Worm (Caenorhabditis elegans): Measurements from ENCODE around the gene mtrf-1L.

mtrf-1L gene

ce11 chrIV:5173032-5173431 lies 13.9 kb upstream of the mtrf-1L start, which contains the start of gene lam-1:
lam-1 (plus strand) TSS chrIV:5173332.
- TF ChIP-seq nhr-76 (tag; optimal IDR thresholded peaks at IDR 0.05), result no peak
- no peak for TF ChIP-seq fos-1 (tag; optimal IDR thresholded peaks at IDR 0.05)
- TF ChIP-seq Y105C5A.15 (GFP tag; IDR thresholded peaks at IDR 0.05), result no peak
- no peak for TF ChIP-seq lim-7 (GFP tag; IDR thresholded peaks at IDR 0.05)
- TF ChIP-seq saeg-2 (GFP tag; IDR thresholded peaks at IDR 0.05), result no peak
- no peak for TF ChIP-seq cey-2 (tag; optimal IDR thresholded peaks at IDR 0.05; ENCODE audit: borderline replicate concordance, insufficient read depth)
- TF ChIP-seq madf-5 (GFP tag; IDR thresholded peaks at IDR 0.05), result no peak
- TF ChIP-seq ztf-7 (tag; optimal IDR thresholded peaks at IDR 0.05), result no peak
- TF ChIP-seq mdt-29 (GFP tag; IDR thresholded peaks at IDR 0.05), result no peak
- TF ChIP-seq lsy-2 (tag; optimal IDR thresholded peaks at IDR 0.05), result no peak
- no peak for TF ChIP-seq zip-11 (GFP tag; IDR thresholded peaks at IDR 0.05)
- TF ChIP-seq hif-1 (tag; optimal IDR thresholded peaks at IDR 0.05), result no peak
- TF ChIP-seq F26F4.8 (GFP tag; conservative IDR thresholded peaks at IDR 0.05), result no peak
- no peak for TF ChIP-seq ctbp-1 (GFP tag; IDR thresholded peaks at IDR 0.05)
- TF ChIP-seq set-16 (GFP tag; IDR thresholded peaks at IDR 0.05), result no peak
- no peak for TF ChIP-seq dmd-8 (GFP tag; IDR thresholded peaks at IDR 0.05)

ce11 chrIV:5183755-5184166 lies 3.2 kb upstream of the mtrf-1L start, which contains the start of gene W03F8.4:
W03F8.4 (plus strand) TSS chrIV:5184123.
- TF ChIP-seq ceh-44 (GFP tag; IDR thresholded peaks at IDR 0.05), result no peak
- peak; percentile 82 for TF ChIP-seq nhr-48 (tag; optimal IDR thresholded peaks at IDR 0.05)
- TF ChIP-seq zag-1 (tag; optimal IDR thresholded peaks at IDR 0.05), result no peak
- peak; percentile 56 for TF ChIP-seq Y48G9A.11 (GFP tag; IDR thresholded peaks at IDR 0.05)
- TF ChIP-seq zfp-2 (tag; optimal IDR thresholded peaks at IDR 0.05), result peak; percentile 47
- peak; percentile 83 for TF ChIP-seq php-3 (GFP tag; IDR thresholded peaks at IDR 0.05)
- TF ChIP-seq fkh-10 (GFP tag; optimal IDR thresholded peaks at IDR 0.05), result peak; percentile 24
- peak; percentile 85 for TF ChIP-seq lin-13 (GFP tag; optimal IDR thresholded peaks at IDR 0.05)
- TF ChIP-seq ceh-32 (tag; optimal IDR thresholded peaks at IDR 0.05; ENCODE audit: poor library complexity), result no peak
- peak; percentile 54 for TF ChIP-seq snpc-4 (tag; optimal IDR thresholded peaks at IDR 0.05)
- TF ChIP-seq dmd-6 (GFP tag; IDR thresholded peaks at IDR 0.05), result peak; percentile 87
- peak; percentile 82 for TF ChIP-seq nhr-42 (GFP tag; IDR thresholded peaks at IDR 0.05)
- peak; percentile 49 for TF ChIP-seq zip-2 (tag; optimal IDR thresholded peaks at IDR 0.05)
- TF ChIP-seq lin-29 (GFP tag; IDR thresholded peaks at IDR 0.05), result peak; percentile 88
- TF ChIP-seq skn-1 (tag; optimal IDR thresholded peaks at IDR 0.05), result no peak
- peak; percentile 91 for TF ChIP-seq lin-1 (GFP tag; IDR thresholded peaks at IDR 0.05)
- TF ChIP-seq tra-1 (GFP tag; IDR thresholded peaks at IDR 0.05), result peak; percentile 67; the same call in 1 of the 2 replicates
- TF ChIP-seq nhr-77 (tag; optimal IDR thresholded peaks at IDR 0.05), result peak; percentile 91
- no peak; the same call in 1 of the 2 replicates for TF ChIP-seq zfp-3 (GFP tag; conservative IDR thresholded peaks at IDR 0.05)
- TF ChIP-seq D1046.2 (GFP tag; IDR thresholded peaks at IDR 0.05), result 0 out of 2 replicates have a peak, but pooled peaks have one; percentile 47
- TF ChIP-seq F26F4.8 (GFP tag; conservative IDR thresholded peaks at IDR 0.05), result no peak
- no peak for TF ChIP-seq ces-1 (GFP tag; optimal IDR thresholded peaks at IDR 0.05)
- TF ChIP-seq R02D3.7 (tag; optimal IDR thresholded peaks at IDR 0.05), result no peak
- TF ChIP-seq mdt-29 (GFP tag; IDR thresholded peaks at IDR 0.05), result peak; percentile 56; the same call in 1 of the 2 replicates
- no peak for TF ChIP-seq F44E2.7 (GFP tag; IDR thresholded peaks at IDR 0.05)
- TF ChIP-seq aha-1 (tag), result peak; percentile 97
- peak; percentile 61 to 95 for TF ChIP-seq lsy-2 (tag; optimal IDR thresholded peaks at IDR 0.05)
- TF ChIP-seq F37D6.2 (tag; optimal IDR thresholded peaks at IDR 0.05), result peak; percentile 83
- TF ChIP-seq tag-97 (GFP tag; IDR thresholded peaks at IDR 0.05), result no peak
- peak; percentile 92 for TF ChIP-seq lin-38 (GFP tag; IDR thresholded peaks at IDR 0.05)
- TF ChIP-seq ztf-7 (tag; optimal IDR thresholded peaks at IDR 0.05), result no peak
- TF ChIP-seq ama-1 (optimal IDR thresholded peaks at IDR 0.05), result peak; percentile 65
- peak; percentile 95 for TF ChIP-seq mes-2 (tag; optimal IDR thresholded peaks at IDR 0.05; ENCODE audit: poor library complexity, severe bottlenecking)
- TF ChIP-seq Y75B8A.6 (GFP tag; IDR thresholded peaks at IDR 0.05), result no peak
- no peak for TF ChIP-seq dve-1 (tag; optimal IDR thresholded peaks at IDR 0.05; ENCODE audit: insufficient read depth)
- peak; percentile 94 for TF ChIP-seq nhr-102 (tag; optimal IDR thresholded peaks at IDR 0.05)
- no peak for TF ChIP-seq lir-3 (tag; optimal IDR thresholded peaks at IDR 0.05)
- peak; percentile 69 for TF ChIP-seq lin-15B (tag; optimal IDR thresholded peaks at IDR 0.05)

All from whole organism, L4 larva.